Worm (Caenorhabditis elegans): ENCODE data around the gene srg-48.

Gene srg-48

ce11 chrIV:7048637-7049245 lies 23.5 kb upstream of the srg-48 start (continued):
- TF ChIP-seq F10B5.3 (tag; optimal IDR thresholded peaks at IDR 0.05) (no peak), vab-7 (GFP tag; IDR thresholded peaks at IDR 0.05) (no peak), Y48G9A.11 (GFP tag; IDR thresholded peaks at IDR 0.05) (no peak), nhr-48 (tag; optimal IDR thresholded peaks at IDR 0.05) (peak; percentile 15), unc-62 (GFP tag; optimal IDR thresholded peaks at IDR 0.05 in 1 of 2) (peak in 1 of 2 experiments; percentile 33), unc-62 (tag; optimal IDR thresholded peaks at IDR 0.05) (no peak), lin-39 (tag; optimal IDR thresholded peaks at IDR 0.05) (no peak), tra-1 (GFP tag; IDR thresholded peaks at IDR 0.05) (no peak)

- TF ChIP-seq D1046.2 (GFP tag; IDR thresholded peaks at IDR 0.05) (no peak), dve-1 (tag; optimal IDR thresholded peaks at IDR 0.05; ENCODE audit: insufficient read depth) (peak; percentile 88), unc-62 (GFP tag; optimal IDR thresholded peaks at IDR 0.05 in 1 of 2) (no peak), unc-62 (tag; optimal IDR thresholded peaks at IDR 0.05) (no peak), mdl-1 (tag; optimal IDR thresholded peaks at IDR 0.05) (peak in 1 of 2 experiments; percentile 59), lim-7 (GFP tag; IDR thresholded peaks at IDR 0.05) (no peak), zip-2 (tag; optimal IDR thresholded peaks at IDR 0.05) (no peak), zfp-2 (tag; optimal IDR thresholded peaks at IDR 0.05) (no peak), php-3 (GFP tag; IDR thresholded peaks at IDR 0.05) (peak; percentile 32; the same call in 1 of the 2 replicates), F37D6.2 (tag; optimal IDR thresholded peaks at IDR 0.05) (no peak), mxl-2 (GFP tag; conservative IDR thresholded peaks at IDR 0.05) (peak; percentile 67; the same call in 1 of the 2 replicates), snpc-1.2 (GFP tag; IDR thresholded peaks at IDR 0.05) (no peak), lin-1 (GFP tag; IDR thresholded peaks at IDR 0.05) (peak; percentile 47; the same call in 1 of the 2 replicates), nhr-76 (tag; optimal IDR thresholded peaks at IDR 0.05) (peak; percentile 20), Y75B8A.6 (GFP tag; IDR thresholded peaks at IDR 0.05) (0 out of 2 replicates have a peak, but pooled peaks have one; percentile 33), daf-16 (GFP tag; optimal IDR thresholded peaks at IDR 0.05) (no peak), daf-16 (tag; optimal IDR thresholded peaks at IDR 0.05) (peak; percentile 83), aha-1 (tag) (peak; percentile 98), madf-5 (GFP tag; IDR thresholded peaks at IDR 0.05) (0 out of 4 replicates have a peak, but pooled peaks of 1 of the 2 experiments have one; percentile 10), ctbp-1 (GFP tag; IDR thresholded peaks at IDR 0.05) (peak; percentile 9; the same call in 1 of the 2 replicates), dmd-6 (GFP tag; IDR thresholded peaks at IDR 0.05) (peak; percentile 77), ceh-20 (GFP tag; IDR thresholded peaks at IDR 0.05) (no peak), nhr-28 (tag; optimal IDR thresholded peaks at IDR 0.05) (peak; percentile 81), ceh-32 (tag; optimal IDR thresholded peaks at IDR 0.05; ENCODE audit: poor library complexity) (no peak), nhr-102 (tag; optimal IDR thresholded peaks at IDR 0.05) (peak; percentile 39), ceh-44 (GFP tag; IDR thresholded peaks at IDR 0.05) (no peak), T20F7.1 (GFP tag; optimal IDR thresholded peaks at IDR 0.05) (peak; percentile 36), cey-2 (tag; optimal IDR thresholded peaks at IDR 0.05; ENCODE audit: borderline replicate concordance, insufficient read depth) (peak; percentile 83), mdt-29 (GFP tag; IDR thresholded peaks at IDR 0.05) (no peak), tag-97 (GFP tag; IDR thresholded peaks at IDR 0.05) (no peak), dmd-8 (GFP tag; IDR thresholded peaks at IDR 0.05) (no peak), Y105C5A.15 (GFP tag; IDR thresholded peaks at IDR 0.05) (no peak), nhr-42 (GFP tag; IDR thresholded peaks at IDR 0.05) (0 out of 2 replicates have a peak, but pooled peaks have one; percentile 54), tra-1 (GFP tag; IDR thresholded peaks at IDR 0.05) (peak; percentile 62), nhr-77 (tag; optimal IDR thresholded peaks at IDR 0.05) (peak; percentile 77), lin-15B (tag; optimal IDR thresholded peaks at IDR 0.05) (no peak), dpl-1 (GFP tag; optimal IDR thresholded peaks at IDR 0.05) (no peak), nhr-10 (tag; optimal IDR thresholded peaks at IDR 0.05) (peak; percentile 74), lin-39 (tag; optimal IDR thresholded peaks at IDR 0.05) (no peak), sdz-12 (GFP tag; optimal IDR thresholded peaks at IDR 0.05) (peak; percentile 46), aly-2 (tag; optimal IDR thresholded peaks at IDR 0.05) (no peak), zfp-3 (GFP tag; conservative IDR thresholded peaks at IDR 0.05) (0 out of 2 replicates have a peak, but pooled peaks have one; percentile 11), nhr-48 (tag; optimal IDR thresholded peaks at IDR 0.05) (peak; percentile 88), spr-3 (GFP tag; optimal IDR thresholded peaks at IDR 0.05) (no peak), pqm-1 (tag; optimal IDR thresholded peaks at IDR 0.05) (peak; percentile 13)
Observed at ce11 chrIV:7049672-7050206, 22.5 kb upstream of the srg-48 start, which contains the start of gene nhr-105. Gene nhr-105, plus strand, starts transcription at chrIV:7050156.

Data from whole organism, L4 larva.